Fruit fly (Drosophila melanogaster) whole organism, prepupa: Measurements from ENCODE around the gene PAPLA1.
A peak's percentile ranks its signal among the peaks of the same experiment; 100 is the strongest.

Experiments
- Blimp-1 ChIP-seq: fragments of 200-800 bp; sonication (Bioruptor generic); optimal IDR thresholded peaks from 3 replicates; lab custom pipeline; 2017; ENCODE audit warnings: missing biosample characterization, missing genetic modification characterization, mild to moderate bottlenecking, moderate library complexity, missing genetic modification reagents
- CG10631 ChIP-seq: fragments of 200-800 bp; sonication (Bioruptor generic); optimal IDR thresholded peaks from 2 replicates; lab custom pipeline; 2016; ENCODE audit warnings: missing biosample characterization, missing genetic modification characterization
- CG11902 ChIP-seq: fragments of 200-800 bp; sonication (Bioruptor generic); optimal IDR thresholded peaks from 3 replicates; lab custom pipeline; 2016; ENCODE audit warnings: missing biosample characterization, missing genetic modification characterization
- CG15336 ChIP-seq: fragments of 200-800 bp; sonication (Bioruptor generic); IDR thresholded peaks from 2 replicates; pipeline ENCODE4 v1.3.6; 2022; ENCODE audit warnings: missing biosample characterization, missing genetic modification characterization
- CG1621 ChIP-seq: fragments of 200-800 bp; sonication (Bioruptor generic); optimal IDR thresholded peaks from 3 replicates; lab custom pipeline; 2018; ENCODE audit warnings: missing biosample characterization, mild to moderate bottlenecking, missing genetic modification characterization
- CG16779 ChIP-seq: fragments of 200-800 bp; sonication (Bioruptor generic); optimal IDR thresholded peaks from 3 replicates; lab custom pipeline; 2017; ENCODE audit warnings: missing biosample characterization, mild to moderate bottlenecking, missing genetic modification characterization
- CG31627 ChIP-seq: fragments of 200-800 bp; sonication (Bioruptor generic); optimal IDR thresholded peaks from 3 replicates; lab custom pipeline; 2016; ENCODE audit warnings: missing biosample characterization, missing genetic modification characterization
- CG32006 ChIP-seq: fragments of 200-800 bp; sonication (Bioruptor generic); optimal IDR thresholded peaks from 3 replicates; lab custom pipeline; 2017; ENCODE audit warnings: missing biosample characterization, mild to moderate bottlenecking, missing genetic modification characterization
- CG34406 ChIP-seq: fragments of 200-800 bp; sonication (Bioruptor generic); optimal IDR thresholded peaks from 3 replicates; lab custom pipeline; 2016; ENCODE audit warnings: missing biosample characterization, missing genetic modification characterization
- CG3919 ChIP-seq: fragments of 200-800 bp; sonication (Bioruptor generic); optimal IDR thresholded peaks from 3 replicates; lab custom pipeline; 2016; ENCODE audit warnings: missing biosample characterization, missing genetic modification characterization
- CG6276 ChIP-seq: fragments of 200-800 bp; sonication (Bioruptor generic); optimal IDR thresholded peaks from 2 replicates; lab custom pipeline; 2017; ENCODE audit warnings: missing biosample characterization, mild to moderate bottlenecking, missing genetic modification characterization
- CG6808 ChIP-seq: fragments of 200-800 bp; sonication (Bioruptor generic); optimal IDR thresholded peaks from 3 replicates; lab custom pipeline; 2017; ENCODE audit warnings: missing biosample characterization, missing genetic modification characterization, mild to moderate bottlenecking, moderate library complexity, missing genetic modification reagents
- CG6854 ChIP-seq: fragments of 200-800 bp; sonication (Bioruptor generic); optimal IDR thresholded peaks from 2 replicates; lab custom pipeline; 2017; ENCODE audit warnings: missing biosample characterization, mild to moderate bottlenecking, missing genetic modification characterization
- CG7368 ChIP-seq: fragments of 200-800 bp; sonication (Bioruptor generic); optimal IDR thresholded peaks from 3 replicates; lab custom pipeline; 2016; ENCODE audit warnings: missing biosample characterization, missing genetic modification characterization
- CG8119 ChIP-seq: fragments of 200-800 bp; sonication (Bioruptor generic); IDR thresholded peaks from 3 replicates; pipeline ENCODE4 v1.3.6; 2022; ENCODE audit warnings: missing biosample characterization, missing genetic modification characterization
- CG8319 ChIP-seq: fragments of 200-800 bp; sonication (Bioruptor generic); optimal IDR thresholded peaks from 3 replicates; lab custom pipeline; 2016; ENCODE audit warnings: missing biosample characterization, missing genetic modification characterization
- CG9139 ChIP-seq: fragments of 200-800 bp; sonication (Bioruptor generic); optimal IDR thresholded peaks from 3 replicates; lab custom pipeline; 2017; ENCODE audit warnings: missing biosample characterization, mild to moderate bottlenecking, missing genetic modification characterization
- Eip75B ChIP-seq: fragments of 200-800 bp; sonication (Bioruptor generic); optimal IDR thresholded peaks from 3 replicates; lab custom pipeline; 2016; ENCODE audit warnings: missing biosample characterization, missing genetic modification characterization
- Eip78C ChIP-seq: fragments of 200-800 bp; sonication (Bioruptor generic); peaks from one replicate; lab custom pipeline; 2016; ENCODE audit warnings: missing biosample characterization, missing genetic modification characterization
- Eip93F ChIP-seq: fragments of 200-800 bp; sonication (Bioruptor generic); optimal IDR thresholded peaks from 2 replicates; lab custom pipeline; 2016; ENCODE audit warnings: missing biosample characterization, mild to moderate bottlenecking, missing genetic modification characterization
- Ets21C ChIP-seq: fragments of 200-800 bp; sonication (Bioruptor generic); optimal IDR thresholded peaks from 3 replicates; lab custom pipeline; 2016; ENCODE audit warnings: missing biosample characterization, missing genetic modification characterization
- Ets96B ChIP-seq: fragments of 200-800 bp; optimal IDR thresholded peaks from 2 replicates; lab custom pipeline; 2019; ENCODE audit warnings: missing biosample characterization, mild to moderate bottlenecking, missing genetic modification characterization, moderate library complexity
- Gug ChIP-seq: fragments of 200-800 bp; sonication (Bioruptor generic); IDR thresholded peaks from 2 replicates; pipeline ENCODE4 v1.3.6; 2022; ENCODE audit warnings: missing biosample characterization, missing genetic modification characterization
- Hr38 ChIP-seq: sonication (Bioruptor generic); optimal IDR thresholded peaks from 2 replicates; lab custom pipeline; 2016; ENCODE audit warnings: missing biosample characterization, missing genetic modification characterization
- Hr39 ChIP-seq: fragments of 200-800 bp; sonication (Bioruptor generic); optimal IDR thresholded peaks from 2 replicates; lab custom pipeline; 2016; ENCODE audit warnings: missing biosample characterization, missing genetic modification characterization
- Hr4 ChIP-seq: fragments of 200-800 bp; sonication (Bioruptor generic); optimal IDR thresholded peaks from 3 replicates; lab custom pipeline; 2016; ENCODE audit warnings: missing biosample characterization, missing genetic modification characterization
- Lpt ChIP-seq: fragments of 200-800 bp; sonication (Bioruptor generic); optimal IDR thresholded peaks from 3 replicates; lab custom pipeline; 2016; ENCODE audit warnings: missing biosample characterization, missing genetic modification characterization
- Met ChIP-seq: fragments of 200-800 bp; sonication (Bioruptor generic); optimal IDR thresholded peaks from 3 replicates; lab custom pipeline; 2016; ENCODE audit warnings: missing biosample characterization, missing genetic modification characterization
- OdsH ChIP-seq: fragments of 200-800 bp; sonication (Bioruptor generic); optimal IDR thresholded peaks from 3 replicates; lab custom pipeline; 2016; ENCODE audit warnings: missing biosample characterization, missing genetic modification characterization
- Smox ChIP-seq: fragments of 200-800 bp; sonication (Bioruptor generic); optimal IDR thresholded peaks from 3 replicates; lab custom pipeline; 2016; ENCODE audit warnings: missing biosample characterization, missing genetic modification characterization
- Sox102F ChIP-seq: fragments of 200-800 bp; sonication (Bioruptor generic); optimal IDR thresholded peaks from 2 replicates; lab custom pipeline; 2016; ENCODE audit warnings: missing biosample characterization, mild to moderate bottlenecking, missing genetic modification characterization
- achi ChIP-seq: fragments of 200-800 bp; sonication (Bioruptor generic); optimal IDR thresholded peaks from 3 replicates; lab custom pipeline; 2016; ENCODE audit warnings: missing biosample characterization, missing genetic modification characterization
- acj6 ChIP-seq: fragments of 200-800 bp; sonication (Bioruptor generic); optimal IDR thresholded peaks from 3 replicates; lab custom pipeline; 2016; ENCODE audit warnings: missing biosample characterization, missing genetic modification characterization
- cyc ChIP-seq: fragments of 200-800 bp; sonication (Bioruptor generic); optimal IDR thresholded peaks from 3 replicates; lab custom pipeline; 2016; ENCODE audit warnings: missing biosample characterization, missing genetic modification characterization
- eg ChIP-seq: fragments of 200-800 bp; sonication (Bioruptor generic); IDR thresholded peaks from 3 replicates; pipeline ENCODE4 v1.3.6; 2022; ENCODE audit warnings: missing biosample characterization, missing genetic modification characterization
- esn ChIP-seq: fragments of 200-800 bp; sonication (Bioruptor generic); optimal IDR thresholded peaks from 2 replicates; lab custom pipeline; 2016; ENCODE audit warnings: missing biosample characterization, mild to moderate bottlenecking, missing genetic modification characterization, moderate library complexity
- fd59A ChIP-seq: fragments of 200-800 bp; sonication (Bioruptor generic); optimal IDR thresholded peaks from 2 replicates; lab custom pipeline; 2017; ENCODE audit warnings: missing biosample characterization, mild to moderate bottlenecking, missing genetic modification characterization, missing genetic modification reagents
- fd85E ChIP-seq: fragments of 200-800 bp; sonication (Bioruptor generic); optimal IDR thresholded peaks from 3 replicates; lab custom pipeline; 2016; ENCODE audit warnings: missing biosample characterization, missing genetic modification characterization
- fkh ChIP-seq: fragments of 200-800 bp; sonication (Bioruptor generic); optimal IDR thresholded peaks from 3 replicates; lab custom pipeline; 2017; ENCODE audit warnings: missing biosample characterization, mild to moderate bottlenecking, missing genetic modification characterization, moderate library complexity
- lz ChIP-seq: fragments of 200-800 bp; sonication (Bioruptor generic); optimal IDR thresholded peaks from 3 replicates; lab custom pipeline; 2016; ENCODE audit warnings: missing biosample characterization, missing genetic modification characterization
- net ChIP-seq: fragments of 200-800 bp; sonication (Bioruptor generic); optimal IDR thresholded peaks from 3 replicates; lab custom pipeline; 2016; ENCODE audit warnings: missing biosample characterization, missing genetic modification characterization
- salr ChIP-seq, 2 experiments: fragments of 200-800 bp; sonication (Bioruptor generic); optimal IDR thresholded peaks; 3 replicates each; lab custom pipeline; 2016 to 2018; ENCODE audit warnings: missing biosample characterization in 2 of 2, missing genetic modification characterization in 2 of 2, mild to moderate bottlenecking in 1 of 2
- spab ChIP-seq: fragments of 200-800 bp; sonication (Bioruptor generic); optimal IDR thresholded peaks from 2 replicates; lab custom pipeline; 2017; ENCODE audit warnings: missing biosample characterization, mild to moderate bottlenecking, missing genetic modification characterization, missing genetic modification reagents
- ss ChIP-seq, 2 experiments: fragments of 200-800 bp; sonication (Bioruptor generic); optimal IDR thresholded peaks; 2 replicates in 1 of 2; 3 replicates in 1 of 2; lab custom pipeline; 2017 to 2018; ENCODE audit warnings: mild to moderate bottlenecking in 2 of 2, missing biosample characterization in 2 of 2, missing genetic modification characterization in 2 of 2, moderate library complexity in 1 of 2
- svp ChIP-seq: fragments of 200-800 bp; sonication (Bioruptor generic); peaks from one replicate; lab custom pipeline; 2016; ENCODE audit warnings: missing biosample characterization, missing genetic modification characterization
- vri ChIP-seq: fragments of 200-800 bp; sonication (Bioruptor generic); optimal IDR thresholded peaks from 3 replicates; lab custom pipeline; 2016; ENCODE audit warnings: missing biosample characterization, mild to moderate bottlenecking, missing genetic modification characterization

PAPLA1 gene

DNA sequence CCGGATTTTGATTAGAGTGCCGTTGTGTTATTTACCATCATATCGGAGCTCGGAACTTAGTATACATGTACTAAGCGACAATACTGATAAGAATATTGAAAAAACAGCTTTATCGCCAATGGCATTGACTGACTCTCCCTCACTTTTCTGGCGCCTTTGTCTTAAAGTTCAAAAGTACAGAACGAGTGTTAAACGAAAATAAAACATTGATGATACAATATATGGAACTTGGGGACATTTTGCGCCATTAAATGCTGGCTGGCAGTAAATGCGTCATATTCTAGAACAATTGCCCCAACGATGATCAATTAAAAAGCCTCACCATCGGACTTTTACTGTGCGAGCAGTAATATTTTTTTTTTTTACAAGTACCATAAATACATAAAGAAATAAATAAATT is 64.3 kb downstream of the PAPLA1 start (continued):
- TF ChIP-seq Hr38: no peak
- TF ChIP-seq Met (GFP tag; lab: Kevin White, UChicago): peak; percentile 1
- TF ChIP-seq acj6 (GFP tag; lab: Kevin White, UChicago): no peak
- TF ChIP-seq CG6808 (GFP tag; lab: Kevin White, UChicago): peak; percentile 38
- TF ChIP-seq CG34406 (GFP tag; lab: Kevin White, UChicago): no peak
- no peak for TF ChIP-seq Hr39 (GFP tag; lab: Kevin White, UChicago)
- TF ChIP-seq CG7368: no peak
- peak; percentile 14 for TF ChIP-seq CG6854 (GFP tag; lab: Kevin White, UChicago)
- TF ChIP-seq Eip78C (GFP tag; lab: Kevin White, UChicago): peak; percentile 70
- TF ChIP-seq Eip75B (GFP tag; lab: Kevin White, UChicago): no peak
- TF ChIP-seq spab (GFP tag; lab: Kevin White, UChicago): no peak
- no peak for TF ChIP-seq Lpt
- TF ChIP-seq CG15336 (GFP tag; lab: Robert Waterston, UW): no peak
- no peak for TF ChIP-seq CG8319
- peak; percentile 87 for TF ChIP-seq vri (GFP tag; lab: Kevin White, UChicago)
- TF ChIP-seq eg: no peak
- no peak for TF ChIP-seq CG31627 (GFP tag; lab: Kevin White, UChicago)
- no peak for TF ChIP-seq net (GFP tag; lab: Kevin White, UChicago)
- no peak for TF ChIP-seq Ets21C (GFP tag; lab: Kevin White, UChicago)

DNA sequence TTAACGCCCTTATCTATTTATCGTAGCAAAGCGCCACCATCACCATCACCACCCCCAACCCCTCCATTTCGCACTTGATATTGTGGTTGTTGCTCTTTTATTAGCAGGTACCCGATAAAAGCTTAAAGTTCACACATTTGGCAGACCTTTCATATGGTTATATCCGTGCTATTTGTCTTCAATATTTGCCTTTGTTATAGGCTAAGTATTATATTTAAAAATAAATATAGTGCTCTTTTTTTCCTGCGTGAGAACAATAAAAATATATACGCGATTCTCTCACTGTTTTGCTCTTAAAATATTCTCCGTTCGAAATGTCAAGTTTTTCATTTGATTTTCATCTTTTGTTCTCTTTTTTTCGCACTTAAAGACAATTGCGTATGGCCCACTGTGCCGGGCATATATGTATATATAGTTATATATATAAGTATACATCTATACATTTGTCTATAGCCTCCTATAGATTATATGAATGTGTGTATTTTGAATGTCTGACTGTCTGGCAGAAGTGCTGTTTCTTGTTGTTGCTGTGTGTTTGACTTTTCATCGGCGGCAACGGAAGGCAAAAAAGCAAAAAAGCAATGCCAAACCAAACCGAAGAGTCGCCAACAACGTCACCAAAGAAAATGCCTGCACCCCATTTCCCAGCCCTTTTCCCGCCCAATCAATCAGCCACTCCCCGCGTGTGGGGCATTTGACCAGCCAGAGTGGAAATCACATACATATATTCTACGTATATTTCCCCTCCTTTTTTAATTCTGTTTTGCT is 65.2 kb downstream of the PAPLA1 start:
- TF ChIP-seq CG6854 (GFP tag; lab: Kevin White, UChicago): no peak
- no peak for TF ChIP-seq cyc (GFP tag; lab: Kevin White, UChicago)
- no peak for TF ChIP-seq CG9139 (GFP tag; lab: Kevin White, UChicago)
- TF ChIP-seq CG8119 (GFP tag; lab: Robert Waterston, UW): peak; percentile 36; the same call in 2 of the 3 replicates
- no peak for TF ChIP-seq fd59A (GFP tag; lab: Kevin White, UChicago)
- TF ChIP-seq Gug (GFP tag; lab: Robert Waterston, UW): no peak
- no peak for TF ChIP-seq CG1621 (tag; lab: Kevin White, UChicago)
- no peak for TF ChIP-seq fd85E (GFP tag; lab: Kevin White, UChicago)
- no peak for TF ChIP-seq esn (GFP tag; lab: Kevin White, UChicago)
- peak; percentile 53 for TF ChIP-seq svp (GFP tag; lab: Kevin White, UChicago)
- TF ChIP-seq salr (GFP tag; optimal IDR thresholded peaks at IDR 0.05; lab: Kevin White, UChicago): no peak
- TF ChIP-seq Eip75B (GFP tag; lab: Kevin White, UChicago): no peak
- TF ChIP-seq CG11902 (GFP tag; lab: Kevin White, UChicago): no peak
- TF ChIP-seq ss (GFP tag; optimal IDR thresholded peaks at IDR 0.05; lab: Kevin White, UChicago): no peak
- no peak for TF ChIP-seq net (GFP tag; lab: Kevin White, UChicago)
- TF ChIP-seq eg: peak; percentile 57; the same call in 2 of the 3 replicates
- TF ChIP-seq fkh: peak; percentile 41
- no peak for TF ChIP-seq vri (GFP tag; lab: Kevin White, UChicago)
- TF ChIP-seq CG32006 (GFP tag; lab: Kevin White, UChicago): peak; percentile 42
- TF ChIP-seq Ets21C (GFP tag; lab: Kevin White, UChicago): no peak
- TF ChIP-seq Ets96B (tag; lab: Kevin White, UChicago): peak; percentile 4
- no peak for TF ChIP-seq CG7368
- no peak for TF ChIP-seq CG16779 (tag; lab: Kevin White, UChicago)
- TF ChIP-seq Eip93F (GFP tag; lab: Kevin White, UChicago): no peak
- no peak for TF ChIP-seq CG3919 (GFP tag; lab: Kevin White, UChicago)
- no peak for TF ChIP-seq Eip78C (GFP tag; lab: Kevin White, UChicago)
- TF ChIP-seq achi: no peak
- peak; percentile 7 for TF ChIP-seq Hr4
- TF ChIP-seq OdsH (GFP tag; lab: Kevin White, UChicago): no peak
- TF ChIP-seq Met (GFP tag; lab: Kevin White, UChicago): no peak
- TF ChIP-seq CG6276 (GFP tag; lab: Kevin White, UChicago): peak; percentile 19
- no peak for TF ChIP-seq Blimp-1 (GFP tag; lab: Kevin White, UChicago)
- TF ChIP-seq spab (GFP tag; lab: Kevin White, UChicago): no peak
- TF ChIP-seq Sox102F (GFP tag; lab: Kevin White, UChicago): no peak
- no peak for TF ChIP-seq Hr39 (GFP tag; lab: Kevin White, UChicago)
- TF ChIP-seq CG15336 (GFP tag; lab: Robert Waterston, UW): peak; percentile 31; the same call in 1 of the 2 replicates
- TF ChIP-seq Smox (GFP tag; lab: Kevin White, UChicago): no peak
- no peak for TF ChIP-seq CG10631 (GFP tag; lab: Kevin White, UChicago)
- no peak for TF ChIP-seq CG34406 (GFP tag; lab: Kevin White, UChicago)
- TF ChIP-seq lz: no peak
